Worm (Caenorhabditis elegans) whole organism, late embryonic: ENCODE measurements around the gene nex-2.

Experiments
- che-1 ChIP-seq: sonication (generic microtip); optimal IDR thresholded peaks from 2 replicates; lab custom pipeline; 2016; ENCODE audit warnings: mild to moderate bottlenecking, missing genetic modification characterization, missing compliant biosample characterization
- dmd-4 ChIP-seq: sonication (generic microtip); optimal IDR thresholded peaks from 2 replicates; lab custom pipeline; 2016; ENCODE audit warnings: borderline replicate concordance, missing genetic modification characterization, missing compliant biosample characterization

DNA sequence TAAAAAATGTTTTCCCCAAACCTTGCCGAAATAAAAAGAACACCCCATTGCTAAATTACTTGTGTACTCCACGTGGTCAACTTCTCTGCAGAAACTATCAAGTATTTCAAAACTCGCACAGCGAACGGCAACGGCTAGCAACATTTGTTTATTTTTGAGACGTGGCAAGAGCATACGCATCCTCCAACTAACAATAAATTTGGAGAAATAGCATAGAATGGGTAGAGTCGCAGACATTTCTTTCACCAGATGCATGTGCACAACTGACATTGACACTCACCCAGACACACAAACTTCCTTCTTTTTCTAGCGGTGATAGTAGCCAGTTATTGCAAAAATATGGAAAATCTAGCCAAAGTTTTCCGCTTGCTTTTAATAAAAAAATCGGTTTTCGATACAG, 49.4 kb upstream of the nex-2 start:
- TF ChIP-seq che-1 (no peak), dmd-4 (no peak)
